Worm (Caenorhabditis elegans) whole organism, L4 larva: ENCODE measurements around the gene ZC53.1.

Experiments used
- F26F4.8 ChIP-seq: fragments of 200-800 bp; sonication (Bioruptor generic); conservative IDR thresholded peaks from 2 replicates; pipeline ENCODE4 v1.3.6; 2022; ENCODE audit warnings: missing genetic modification characterization, missing compliant biosample characterization
- T20F7.1 ChIP-seq: fragments of 200-800 bp; sonication (Bioruptor generic); optimal IDR thresholded peaks from 2 replicates; lab custom pipeline; 2018; ENCODE audit warnings: mild to moderate bottlenecking, missing genetic modification characterization, missing compliant biosample characterization
- T26A8.4 ChIP-seq: fragments of 200-800 bp; sonication (Bioruptor generic); IDR thresholded peaks from 2 replicates; pipeline ENCODE4 v1.3.6; 2022; ENCODE audit warnings: missing genetic modification characterization, missing compliant biosample characterization
- Y48G9A.11 ChIP-seq: fragments of 200-800 bp; sonication (Bioruptor generic); IDR thresholded peaks from 2 replicates; pipeline ENCODE4 v1.3.6; 2022; ENCODE audit warnings: missing genetic modification reagents, missing genetic modification characterization, missing compliant biosample characterization
- Y5F2A.4 ChIP-seq: fragments of 200-800 bp; sonication (Bioruptor generic); optimal IDR thresholded peaks from 2 replicates; lab custom pipeline; 2018; ENCODE audit warnings: mild to moderate bottlenecking, missing genetic modification characterization, missing compliant biosample characterization
- ZK546.5 ChIP-seq, 2 experiments: sonication (generic microtip); optimal IDR thresholded peaks; 2 replicates each; lab custom pipeline; 2017; ENCODE audit warnings: missing biosample characterization in 2 of 2, missing genetic modification characterization in 2 of 2
- aha-1 ChIP-seq: fragments of 150-350 bp; peaks from one replicate; lab custom pipeline; 2014; ENCODE audit warnings: missing biosample characterization, missing genetic modification characterization
- aly-2 ChIP-seq: sonication (generic microtip); optimal IDR thresholded peaks from 2 replicates; lab custom pipeline; 2018; ENCODE audit warnings: missing biosample characterization, missing genetic modification characterization
- arid-1 ChIP-seq: fragments of 200-800 bp; sonication (Bioruptor generic); conservative IDR thresholded peaks from 2 replicates; pipeline ENCODE4 v1.3.6; 2022; ENCODE audit warnings: missing genetic modification reagents, missing genetic modification characterization, missing compliant biosample characterization
- attf-4 ChIP-seq: sonication (generic microtip); optimal IDR thresholded peaks from 3 replicates; lab custom pipeline; 2017; ENCODE audit warnings: missing biosample characterization, missing genetic modification characterization
- ceh-28 ChIP-seq: fragments of 150-350 bp; optimal IDR thresholded peaks from 2 replicates; lab custom pipeline; 2014; ENCODE audit warnings: missing biosample characterization, missing genetic modification reagents, missing genetic modification characterization
- ceh-32 ChIP-seq: sonication (generic microtip); optimal IDR thresholded peaks from 2 replicates; lab custom pipeline; 2016; ENCODE audit warnings: mild to moderate bottlenecking, missing genetic modification characterization, missing compliant biosample characterization; ENCODE audit not compliant: poor library complexity
- ceh-44 ChIP-seq: fragments of 200-800 bp; sonication (Bioruptor generic); IDR thresholded peaks from 2 replicates; pipeline ENCODE4 v1.3.6; 2022; ENCODE audit warnings: missing genetic modification reagents, missing genetic modification characterization, missing compliant biosample characterization
- ceh-62 ChIP-seq: sonication (generic microtip); optimal IDR thresholded peaks from 2 replicates; lab custom pipeline; 2017; ENCODE audit warnings: missing biosample characterization, missing genetic modification characterization
- ces-1 ChIP-seq: fragments of 150-350 bp; sonication (generic microtip); optimal IDR thresholded peaks from 4 replicates; lab custom pipeline; 2014; ENCODE audit warnings: missing biosample characterization, missing genetic modification reagents, missing genetic modification characterization
- cey-2 ChIP-seq: sonication (generic microtip); optimal IDR thresholded peaks from 3 replicates; lab custom pipeline; 2017; ENCODE audit warnings: missing genetic modification characterization, mild to moderate bottlenecking, missing compliant biosample characterization, antibody characterized with exemption, borderline replicate concordance; ENCODE audit not compliant: insufficient read depth
- ctbp-1 ChIP-seq: fragments of 200-800 bp; sonication (Bioruptor generic); IDR thresholded peaks from 2 replicates; pipeline ENCODE4 v1.3.6; 2022; ENCODE audit warnings: missing genetic modification reagents, missing genetic modification characterization, missing compliant biosample characterization
- daf-16 ChIP-seq, 3 experiments: sonication (generic microtip); optimal IDR thresholded peaks; 2 replicates each; lab custom pipeline; 2016 to 2017; ENCODE audit warnings: missing genetic modification characterization in 3 of 3, missing genetic modification reagents in 3 of 3, mild to moderate bottlenecking in 2 of 3, missing compliant biosample characterization in 2 of 3, missing biosample characterization in 1 of 3, moderate library complexity in 1 of 3
- dmd-9 ChIP-seq: fragments of 200-800 bp; sonication (Bioruptor generic); IDR thresholded peaks from 2 replicates; pipeline ENCODE4 v1.3.6; 2022; ENCODE audit warnings: missing genetic modification reagents, missing genetic modification characterization, missing compliant biosample characterization
- dpl-1 ChIP-seq: fragments of 150-350 bp; optimal IDR thresholded peaks from 2 replicates; lab custom pipeline; 2014; ENCODE audit warnings: missing biosample characterization, missing genetic modification reagents, missing genetic modification characterization
- dve-1 ChIP-seq: sonication (generic microtip); optimal IDR thresholded peaks from 2 replicates; lab custom pipeline; 2017; ENCODE audit warnings: antibody characterized with exemption, mild to moderate bottlenecking, missing genetic modification characterization, missing compliant biosample characterization; ENCODE audit not compliant: insufficient read depth
- egl-27 ChIP-seq: sonication (generic microtip); optimal IDR thresholded peaks from 3 replicates; lab custom pipeline; 2017; ENCODE audit warnings: missing biosample characterization, missing genetic modification reagents, missing genetic modification characterization
- egl-43 ChIP-seq: fragments of 200-800 bp; sonication (Bioruptor generic); IDR thresholded peaks from 2 replicates; pipeline ENCODE4 v1.3.6; 2022; ENCODE audit warnings: missing genetic modification reagents, missing genetic modification characterization, missing compliant biosample characterization
- hif-1 ChIP-seq, 2 experiments: sonication (generic microtip); optimal IDR thresholded peaks; 2 replicates each; lab custom pipeline; 2016 to 2017; ENCODE audit warnings: missing compliant biosample characterization in 2 of 2, missing genetic modification characterization in 2 of 2, missing genetic modification reagents in 2 of 2, missing genotype in 2 of 2, mild to moderate bottlenecking in 1 of 2
- hlh-30 ChIP-seq: sonication (generic microtip); optimal IDR thresholded peaks from 2 replicates; lab custom pipeline; 2017; ENCODE audit warnings: antibody characterized with exemption, mild to moderate bottlenecking, missing genetic modification characterization, missing compliant biosample characterization; ENCODE audit not compliant: insufficient read depth
- hmg-1.1 ChIP-seq: fragments of 200-800 bp; sonication (Bioruptor generic); IDR thresholded peaks from 2 replicates; pipeline ENCODE4 v1.3.6; 2022; ENCODE audit warnings: missing genetic modification reagents, missing genetic modification characterization, missing compliant biosample characterization
- jun-1 ChIP-seq: fragments of 150-350 bp; optimal IDR thresholded peaks from 2 replicates; lab custom pipeline; 2014; ENCODE audit warnings: missing biosample characterization, missing genetic modification reagents, missing genetic modification characterization
- lsy-2 ChIP-seq, 2 experiments: fragments of 150-350 bp in 1 of 2; sonication (generic microtip) in 1 of 2; optimal IDR thresholded peaks; 2 replicates each; lab custom pipeline; 2014 to 2017; ENCODE audit warnings: missing biosample characterization in 2 of 2, missing genetic modification characterization in 2 of 2
- madf-9 ChIP-seq: fragments of 200-800 bp; sonication (Bioruptor generic); conservative IDR thresholded peaks from 2 replicates; pipeline ENCODE4 v1.3.6; 2022; ENCODE audit warnings: missing genetic modification reagents, missing genetic modification characterization, missing compliant biosample characterization
- mdl-1 ChIP-seq, 2 experiments: fragments of 150-350 bp in 1 of 2; sonication (generic microtip) in 1 of 2; optimal IDR thresholded peaks; 2 replicates each; lab custom pipeline; 2014 to 2017; ENCODE audit warnings: missing biosample characterization in 2 of 2, missing genetic modification characterization in 2 of 2
- mep-1 ChIP-seq: fragments of 150-350 bp; sonication (generic microtip); optimal IDR thresholded peaks from 3 replicates; lab custom pipeline; 2014; ENCODE audit warnings: missing biosample characterization, missing genetic modification characterization
- mes-2 ChIP-seq: sonication (generic microtip); optimal IDR thresholded peaks from 2 replicates; lab custom pipeline; 2016; ENCODE audit warnings: missing genotype, mild to moderate bottlenecking, missing genetic modification characterization, missing compliant biosample characterization; ENCODE audit not compliant: poor library complexity, severe bottlenecking
- mxl-2 ChIP-seq: fragments of 200-800 bp; sonication (Bioruptor generic); conservative IDR thresholded peaks from 2 replicates; pipeline ENCODE4 v1.3.6; 2022; ENCODE audit warnings: missing genetic modification reagents, missing genetic modification characterization, missing compliant biosample characterization
- mxl-3 ChIP-seq: fragments of 200-800 bp; sonication (Bioruptor generic); optimal IDR thresholded peaks from 2 replicates; lab custom pipeline; 2018; ENCODE audit warnings: mild to moderate bottlenecking, missing genetic modification characterization, missing compliant biosample characterization
- nhr-10 ChIP-seq: fragments of 150-350 bp; optimal IDR thresholded peaks from 2 replicates; lab custom pipeline; 2014; ENCODE audit warnings: missing biosample characterization, missing genetic modification characterization
- nhr-11 ChIP-seq: fragments of 150-350 bp; optimal IDR thresholded peaks from 2 replicates; lab custom pipeline; 2014; ENCODE audit warnings: missing biosample characterization, missing genetic modification characterization
- nhr-111 ChIP-seq: fragments of 200-800 bp; sonication (Bioruptor generic); optimal IDR thresholded peaks from 2 replicates; lab custom pipeline; 2018; ENCODE audit warnings: mild to moderate bottlenecking, missing genetic modification characterization, missing compliant biosample characterization
- nhr-28 ChIP-seq: fragments of 150-350 bp; optimal IDR thresholded peaks from 2 replicates; lab custom pipeline; 2014; ENCODE audit warnings: missing biosample characterization, missing genetic modification characterization
- nhr-41 ChIP-seq: fragments of 200-800 bp; sonication (Bioruptor generic); IDR thresholded peaks from 2 replicates; pipeline ENCODE4 v1.3.6; 2022; ENCODE audit warnings: missing genetic modification reagents, missing genetic modification characterization, missing compliant biosample characterization
- php-3 ChIP-seq: fragments of 200-800 bp; sonication (Bioruptor generic); IDR thresholded peaks from 2 replicates; pipeline ENCODE4 v1.3.6; 2022; ENCODE audit warnings: missing genetic modification reagents, missing genetic modification characterization, missing compliant biosample characterization
- rbr-2 ChIP-seq: sonication (generic microtip); optimal IDR thresholded peaks from 2 replicates; lab custom pipeline; 2016; ENCODE audit warnings: missing genotype, missing genetic modification characterization, missing compliant biosample characterization
- saeg-2 ChIP-seq: fragments of 200-800 bp; sonication (Bioruptor generic); IDR thresholded peaks from 2 replicates; pipeline ENCODE4 v1.3.6; 2022; ENCODE audit warnings: missing genetic modification reagents, missing genetic modification characterization, missing compliant biosample characterization
- snpc-1.2 ChIP-seq: fragments of 200-800 bp; sonication (Bioruptor generic); IDR thresholded peaks from 2 replicates; pipeline ENCODE4 v1.3.6; 2022; ENCODE audit warnings: missing genetic modification reagents, missing genetic modification characterization, missing compliant biosample characterization
- spr-1 ChIP-seq: sonication (generic microtip); optimal IDR thresholded peaks from 2 replicates; lab custom pipeline; 2016; ENCODE audit warnings: mild to moderate bottlenecking, missing genetic modification characterization, missing compliant biosample characterization
- spr-3 ChIP-seq: fragments of 200-800 bp; sonication (Bioruptor generic); optimal IDR thresholded peaks from 2 replicates; lab custom pipeline; 2018; ENCODE audit warnings: mild to moderate bottlenecking, missing genetic modification characterization, missing compliant biosample characterization
- zag-1 ChIP-seq: fragments of 150-350 bp; optimal IDR thresholded peaks from 2 replicates; lab custom pipeline; 2014; ENCODE audit warnings: missing biosample characterization, missing genetic modification characterization
- zfp-2 ChIP-seq: sonication (generic microtip); optimal IDR thresholded peaks from 2 replicates; lab custom pipeline; 2016; ENCODE audit warnings: mild to moderate bottlenecking, missing genetic modification characterization, missing compliant biosample characterization
- zfp-3 ChIP-seq: fragments of 200-800 bp; sonication (Bioruptor generic); conservative IDR thresholded peaks from 2 replicates; pipeline ENCODE4 v1.3.6; 2022; ENCODE audit warnings: missing genetic modification reagents, missing genetic modification characterization, missing compliant biosample characterization
- zip-11 ChIP-seq: fragments of 200-800 bp; sonication (Bioruptor generic); IDR thresholded peaks from 2 replicates; pipeline ENCODE4 v1.3.6; 2022; ENCODE audit warnings: missing genetic modification characterization, missing compliant biosample characterization
- zip-2 ChIP-seq: fragments of 150-350 bp; optimal IDR thresholded peaks from 2 replicates; lab custom pipeline; 2014; ENCODE audit warnings: missing biosample characterization, missing genetic modification characterization

Gene ZC53.1

ce11 chrX:1909353-1909752, 3.8 kb downstream of the ZC53.1 start (continued):
- TF ChIP-seq madf-9 (GFP tag; lab: Robert Waterston, UW), result peak; percentile 87
- TF ChIP-seq saeg-2 (GFP tag; lab: Robert Waterston, UW), result peak; percentile 74; the same call in 1 of the 2 replicates
- no peak for TF ChIP-seq ceh-44 (GFP tag; lab: Robert Waterston, UW)
- peak; percentile 98 for TF ChIP-seq hmg-1.1 (GFP tag; lab: Robert Waterston, UW)
- peak; percentile 71; the same call in 1 of the 2 replicates for TF ChIP-seq zip-11 (GFP tag; lab: Robert Waterston, UW)
- TF ChIP-seq mdl-1 (tag; optimal IDR thresholded peaks at IDR 0.05; lab: Kevin White, UChicago), result peak; percentile 23 to 52
- TF ChIP-seq nhr-111 (GFP tag; lab: Kevin White, UChicago), result peak; percentile 3
- TF ChIP-seq dpl-1, result peak; percentile 46
- peak; percentile 95 for TF ChIP-seq rbr-2 (tag; lab: Kevin White, UChicago)
- no peak for TF ChIP-seq F26F4.8
- TF ChIP-seq mep-1 (tag; lab: Kevin White, UChicago), result no peak
- peak; percentile 96 for TF ChIP-seq egl-43 (GFP tag; lab: Robert Waterston, UW)
- TF ChIP-seq mes-2 (tag; lab: Kevin White, UChicago), result peak; percentile 94
- TF ChIP-seq ZK546.5 (tag; optimal IDR thresholded peaks at IDR 0.05; lab: Kevin White, UChicago), result no peak
- TF ChIP-seq hlh-30 (tag; lab: Kevin White, UChicago), result no peak
- TF ChIP-seq T20F7.1 (GFP tag; lab: Kevin White, UChicago), result no peak
- TF ChIP-seq T26A8.4 (GFP tag; lab: Robert Waterston, UW), result peak; percentile 97
- peak; percentile 52 for TF ChIP-seq mxl-3 (GFP tag; lab: Kevin White, UChicago)
- peak; percentile 88 for TF ChIP-seq php-3
- peak; percentile 49 to 93 for TF ChIP-seq daf-16 (GFP tag; optimal IDR thresholded peaks at IDR 0.05; lab: Kevin White, UChicago)
- peak; percentile 59 for TF ChIP-seq daf-16 (tag; optimal IDR thresholded peaks at IDR 0.05; lab: Kevin White, UChicago)
- TF ChIP-seq egl-27 (tag; lab: Kevin White, UChicago), result no peak
- peak; percentile 41 for TF ChIP-seq zag-1
- TF ChIP-seq hif-1 (tag; optimal IDR thresholded peaks at IDR 0.05; lab: Kevin White, UChicago), result peak; percentile 35 to 57
- TF ChIP-seq zip-2 (tag; lab: Kevin White, UChicago), result peak; percentile 85
- no peak for TF ChIP-seq ceh-62 (tag; lab: Kevin White, UChicago)
- TF ChIP-seq ces-1, result peak; percentile 57
- no peak; the same call in 1 of the 2 replicates for TF ChIP-seq arid-1 (GFP tag; lab: Robert Waterston, UW)
- TF ChIP-seq ceh-32 (tag; lab: Kevin White, UChicago), result no peak
- TF ChIP-seq snpc-1.2 (GFP tag; lab: Robert Waterston, UW), result no peak
- TF ChIP-seq aha-1 (tag; lab: Kevin White, UChicago), result peak; percentile 100
- 0 out of 2 replicates have a peak, but pooled peaks have one; percentile 36 for TF ChIP-seq nhr-41 (GFP tag; lab: Robert Waterston, UW)
- TF ChIP-seq mxl-2, result no peak
- peak; percentile 62; the same call in 1 of the 2 replicates for TF ChIP-seq dmd-9 (GFP tag; lab: Robert Waterston, UW)
- no peak for TF ChIP-seq aly-2 (tag; lab: Kevin White, UChicago)
- peak; percentile 85 for TF ChIP-seq zfp-3 (GFP tag; lab: Robert Waterston, UW)
- peak; percentile 82 for TF ChIP-seq ctbp-1 (GFP tag; lab: Robert Waterston, UW)
- TF ChIP-seq nhr-28 (tag; lab: Kevin White, UChicago), result peak; percentile 25
- TF ChIP-seq attf-4 (tag; lab: Kevin White, UChicago), result no peak
- TF ChIP-seq Y48G9A.11 (GFP tag; lab: Robert Waterston, UW), result 0 out of 2 replicates have a peak, but pooled peaks have one; percentile 22
- TF ChIP-seq spr-3 (GFP tag; lab: Kevin White, UChicago), result peak; percentile 87
- TF ChIP-seq lsy-2 (tag; optimal IDR thresholded peaks at IDR 0.05; lab: Kevin White, UChicago), result peak in 1 of 2 experiments; percentile 81
- no peak for TF ChIP-seq dve-1 (tag; lab: Kevin White, UChicago)
- TF ChIP-seq jun-1 (tag; lab: Kevin White, UChicago), result peak; percentile 79
- TF ChIP-seq cey-2, result no peak
- peak; percentile 54 for TF ChIP-seq nhr-10 (tag; lab: Kevin White, UChicago)
- TF ChIP-seq nhr-11 (tag; lab: Kevin White, UChicago), result no peak
- TF ChIP-seq zfp-2 (tag; lab: Kevin White, UChicago), result no peak
- TF ChIP-seq spr-1 (tag; lab: Kevin White, UChicago), result peak; percentile 83
- TF ChIP-seq ceh-28 (tag; lab: Kevin White, UChicago), result no peak
- peak; percentile 61 for TF ChIP-seq Y5F2A.4 (GFP tag; lab: Kevin White, UChicago)
